Worm (Caenorhabditis elegans) whole organism, mixed stage, embryonic: Measurements from ENCODE around the gene apc-17.

ENCODE experiments used
- elt-1 ChIP-seq: sonication (generic microtip); optimal IDR thresholded peaks from 2 replicates; lab custom pipeline; 2017; ENCODE audit warnings: missing genetic modification characterization, mild to moderate bottlenecking, missing compliant biosample characterization, antibody characterized with exemption, moderate library complexity, borderline replicate concordance; ENCODE audit not compliant: insufficient read depth
- lin-13 ChIP-seq: fragments of 150-350 bp; optimal IDR thresholded peaks from 2 replicates; lab custom pipeline; 2014; ENCODE audit warnings: missing biosample characterization, missing genetic modification characterization
- nhr-237 ChIP-seq: fragments of 150-350 bp; optimal IDR thresholded peaks from 2 replicates; lab custom pipeline; 2014; ENCODE audit warnings: missing biosample characterization, missing genetic modification characterization
- unc-62 ChIP-seq: fragments of 150-350 bp; optimal IDR thresholded peaks from 2 replicates; lab custom pipeline; 2014; ENCODE audit warnings: missing biosample characterization, missing genetic modification reagents, missing genetic modification characterization

DNA sequence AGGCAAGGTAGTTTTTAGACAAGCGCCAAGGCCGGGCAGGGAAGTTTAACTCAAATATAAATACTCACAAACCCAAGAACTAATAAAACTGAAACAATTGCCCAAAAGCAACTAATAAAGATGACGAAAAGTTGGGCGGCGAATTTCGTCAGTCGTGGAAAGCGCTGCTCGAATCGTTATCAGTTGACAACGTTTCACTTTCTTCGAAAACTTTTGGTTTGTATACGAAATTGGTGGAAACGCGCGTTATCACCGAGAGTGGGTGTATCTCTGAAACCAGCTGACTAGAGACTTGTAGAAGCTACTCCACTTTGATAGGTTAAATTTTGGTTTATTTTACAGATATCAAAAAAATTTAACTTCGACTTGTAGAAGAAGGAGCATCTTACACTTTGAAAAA lies 45.2 kb downstream of the apc-17 start:
- TF ChIP-seq unc-62 (GFP tag; lab: Kevin White, UChicago) (no peak), elt-1 (no peak), lin-13 (tag; lab: Kevin White, UChicago) (no peak), nhr-237 (tag; lab: Kevin White, UChicago) (no peak)
